Worm (Caenorhabditis elegans) whole organism, young adult: ENCODE measurements around the gene cest-2.1.
A peak's percentile ranks its signal among the peaks of the same experiment; 100 is the strongest.
"Not testable (repeated sequence)": the region's sequence is repeated elsewhere in the genome, so short reads cannot be mapped to it uniquely, and the experiment has no call there.

Source experiments
- B0019.2 ChIP-seq: fragments of 200-800 bp; sonication (Bioruptor generic); conservative IDR thresholded peaks from 2 replicates; pipeline ENCODE4 v1.3.6; 2022; ENCODE audit warnings: missing genetic modification reagents, missing genetic modification characterization, missing compliant biosample characterization
- C06A6.2 ChIP-seq: fragments of 200-800 bp; sonication (Bioruptor generic); conservative IDR thresholded peaks from 2 replicates; pipeline ENCODE4 v1.3.6; 2022; ENCODE audit warnings: missing genetic modification characterization, missing compliant biosample characterization
- F22D6.2 ChIP-seq: sonication (generic microtip); optimal IDR thresholded peaks from 2 replicates; lab custom pipeline; 2016; ENCODE audit warnings: mild to moderate bottlenecking, missing genetic modification characterization, missing compliant biosample characterization
- F33H1.4 ChIP-seq: fragments of 200-800 bp; sonication (Bioruptor generic); IDR thresholded peaks from 2 replicates; pipeline ENCODE4 v1.3.6; 2022; ENCODE audit warnings: missing genetic modification reagents, missing genetic modification characterization, missing compliant biosample characterization
- F49E8.2 ChIP-seq: sonication (generic microtip); optimal IDR thresholded peaks from 3 replicates; lab custom pipeline; 2017; ENCODE audit warnings: missing genetic modification characterization, mild to moderate bottlenecking, missing compliant biosample characterization, antibody characterized with exemption, moderate library complexity; ENCODE audit not compliant: insufficient read depth
- F52B5.7 ChIP-seq: sonication (generic microtip); optimal IDR thresholded peaks from 2 replicates; lab custom pipeline; 2016; ENCODE audit warnings: mild to moderate bottlenecking, missing genetic modification characterization, missing compliant biosample characterization
- T07F8.4 ChIP-seq: sonication (generic microtip); optimal IDR thresholded peaks from 2 replicates; lab custom pipeline; 2016; ENCODE audit warnings: mild to moderate bottlenecking, missing genetic modification characterization, moderate library complexity, missing compliant biosample characterization
- T26A5.8 ChIP-seq: sonication (generic microtip); optimal IDR thresholded peaks from 2 replicates; lab custom pipeline; 2016; ENCODE audit warnings: missing genetic modification characterization, missing compliant biosample characterization
- Y56A3A.18 ChIP-seq: fragments of 200-800 bp; sonication (Bioruptor generic); IDR thresholded peaks from 2 replicates; pipeline ENCODE4 v1.3.6; 2022; ENCODE audit warnings: missing genetic modification reagents, missing genetic modification characterization, missing compliant biosample characterization
- aptf-2 ChIP-seq: fragments of 200-800 bp; sonication (Bioruptor generic); conservative IDR thresholded peaks from 2 replicates; pipeline ENCODE4 v1.3.6; 2022; ENCODE audit warnings: missing genetic modification reagents, missing genetic modification characterization, missing compliant biosample characterization
- aptf-3 ChIP-seq: fragments of 200-800 bp; sonication (Bioruptor generic); IDR thresholded peaks from 2 replicates; pipeline ENCODE4 v1.3.6; 2022; ENCODE audit warnings: missing genetic modification characterization, missing compliant biosample characterization
- atf-7 ChIP-seq: sonication (generic microtip); optimal IDR thresholded peaks from 2 replicates; lab custom pipeline; 2017; ENCODE audit warnings: mild to moderate bottlenecking, missing genetic modification characterization, missing compliant biosample characterization
- attf-3 ChIP-seq: fragments of 200-800 bp; sonication (Bioruptor generic); conservative IDR thresholded peaks from 2 replicates; pipeline ENCODE4 v1.3.6; 2022; ENCODE audit warnings: missing genetic modification reagents, missing genetic modification characterization, missing compliant biosample characterization
- bed-1 ChIP-seq: fragments of 200-800 bp; sonication (Bioruptor generic); IDR thresholded peaks from 2 replicates; pipeline ENCODE4 v1.3.6; 2022; ENCODE audit warnings: missing genetic modification reagents, missing genetic modification characterization, missing compliant biosample characterization
- ceh-79 ChIP-seq: sonication (generic microtip); optimal IDR thresholded peaks from 2 replicates; lab custom pipeline; 2017; ENCODE audit warnings: mild to moderate bottlenecking, missing genetic modification characterization, missing compliant biosample characterization
- dox-1 ChIP-seq: fragments of 200-800 bp; sonication (Bioruptor generic); IDR thresholded peaks from 2 replicates; pipeline ENCODE4 v1.3.6; 2022; ENCODE audit warnings: missing genetic modification reagents, missing genetic modification characterization, missing compliant biosample characterization
- dpl-1 ChIP-seq: fragments of 150-350 bp; optimal IDR thresholded peaks from 2 replicates; lab custom pipeline; 2014; ENCODE audit warnings: missing biosample characterization, missing genetic modification reagents, missing genetic modification characterization
- egl-18 ChIP-seq: fragments of 200-800 bp; sonication (Bioruptor generic); IDR thresholded peaks from 2 replicates; pipeline ENCODE4 v1.3.6; 2022; ENCODE audit warnings: missing genetic modification reagents, missing genetic modification characterization, missing compliant biosample characterization
- egl-44 ChIP-seq: fragments of 200-800 bp; sonication (Bioruptor generic); IDR thresholded peaks from 2 replicates; pipeline ENCODE4 v1.3.6; 2022; ENCODE audit warnings: missing genetic modification reagents, missing genetic modification characterization, missing compliant biosample characterization
- egrh-3 ChIP-seq: fragments of 200-800 bp; sonication (Bioruptor generic); IDR thresholded peaks from 2 replicates; pipeline ENCODE4 v1.3.6; 2022; ENCODE audit warnings: missing genetic modification reagents, missing genetic modification characterization, missing compliant biosample characterization
- hlh-12 ChIP-seq: sonication (generic microtip); optimal IDR thresholded peaks from 2 replicates; lab custom pipeline; 2016; ENCODE audit warnings: missing genetic modification characterization, missing compliant biosample characterization
- hlh-26 ChIP-seq: fragments of 200-800 bp; sonication (Bioruptor generic); conservative IDR thresholded peaks from 2 replicates; pipeline ENCODE4 v1.3.6; 2022; ENCODE audit warnings: missing genetic modification reagents, missing genetic modification characterization, missing compliant biosample characterization
- hmg-1.2 ChIP-seq: fragments of 200-800 bp; sonication (Bioruptor generic); IDR thresholded peaks from 2 replicates; pipeline ENCODE4 v1.3.6; 2022; ENCODE audit warnings: missing genetic modification reagents, missing genetic modification characterization, missing compliant biosample characterization
- hmg-20 ChIP-seq: fragments of 200-800 bp; sonication (Bioruptor generic); IDR thresholded peaks from 2 replicates; pipeline ENCODE4 v1.3.6; 2022; ENCODE audit warnings: missing genetic modification reagents, missing genetic modification characterization, missing compliant biosample characterization
- let-607 ChIP-seq, 2 experiments: fragments of 200-800 bp in 1 of 2; sonication (Bioruptor generic) in 1 of 2; sonication (generic microtip) in 1 of 2; optimal IDR thresholded peaks; 2 replicates each; lab custom pipeline; 2016 to 2018; ENCODE audit warnings: mild to moderate bottlenecking in 2 of 2, missing compliant biosample characterization in 2 of 2, missing genetic modification characterization in 2 of 2, moderate library complexity in 2 of 2, missing genotype in 1 of 2
- lin-40 ChIP-seq: sonication (generic microtip); optimal IDR thresholded peaks from 2 replicates; lab custom pipeline; 2016; ENCODE audit warnings: missing genetic modification characterization, mild to moderate bottlenecking, missing compliant biosample characterization, missing genotype, missing genetic modification reagents
- lir-1 ChIP-seq: fragments of 200-800 bp; sonication (Bioruptor generic); conservative IDR thresholded peaks from 2 replicates; pipeline ENCODE4 v1.3.6; 2022; ENCODE audit warnings: missing genetic modification reagents, missing genetic modification characterization, missing compliant biosample characterization
- lsy-27 ChIP-seq: sonication (generic microtip); optimal IDR thresholded peaks from 2 replicates; lab custom pipeline; 2017; ENCODE audit warnings: missing genetic modification characterization, mild to moderate bottlenecking, missing compliant biosample characterization, antibody characterized with exemption, missing genotype, borderline replicate concordance; ENCODE audit not compliant: insufficient read depth
- mcd-1 ChIP-seq: fragments of 200-800 bp; sonication (Bioruptor generic); IDR thresholded peaks from 2 replicates; pipeline ENCODE4 v1.3.6; 2022; ENCODE audit warnings: missing genetic modification reagents, missing genetic modification characterization, missing compliant biosample characterization
- mxl-1 ChIP-seq: sonication (generic microtip); optimal IDR thresholded peaks from 2 replicates; lab custom pipeline; 2016; ENCODE audit warnings: missing genetic modification characterization, missing compliant biosample characterization
- nfya-2 ChIP-seq: fragments of 200-800 bp; sonication (Bioruptor generic); IDR thresholded peaks from 2 replicates; pipeline ENCODE4 v1.3.6; 2022; ENCODE audit warnings: missing genetic modification reagents, missing genetic modification characterization, missing compliant biosample characterization
- nhr-80 ChIP-seq: sonication (generic microtip); optimal IDR thresholded peaks from 2 replicates; lab custom pipeline; 2016; ENCODE audit warnings: missing genetic modification characterization, missing compliant biosample characterization
- pbrm-1 ChIP-seq: fragments of 200-800 bp; sonication (Bioruptor generic); IDR thresholded peaks from 2 replicates; pipeline ENCODE4 v1.3.6; 2022; ENCODE audit warnings: missing genetic modification reagents, missing genetic modification characterization, missing compliant biosample characterization
- rec-8 ChIP-seq, 2 experiments: sonication (generic microtip); optimal IDR thresholded peaks; 2 replicates each; lab custom pipeline; 2016; ENCODE audit warnings: mild to moderate bottlenecking in 2 of 2, missing genetic modification characterization in 2 of 2, missing genetic modification reagents in 2 of 2, missing genotype in 2 of 2, missing biosample characterization in 1 of 2, missing compliant biosample characterization in 1 of 2, moderate library complexity in 1 of 2
- sdz-38 ChIP-seq: sonication (generic microtip); optimal IDR thresholded peaks from 2 replicates; lab custom pipeline; 2016; ENCODE audit warnings: missing genotype, missing genetic modification characterization, missing compliant biosample characterization
- snpc-1.3 ChIP-seq: sonication (generic microtip); optimal IDR thresholded peaks from 2 replicates; lab custom pipeline; 2017; ENCODE audit warnings: missing genetic modification characterization, mild to moderate bottlenecking, missing compliant biosample characterization, antibody characterized with exemption, moderate library complexity, missing genotype, missing genetic modification reagents; ENCODE audit not compliant: insufficient read depth
- ztf-18 ChIP-seq: sonication (generic microtip); optimal IDR thresholded peaks from 2 replicates; lab custom pipeline; 2016; ENCODE audit warnings: missing genotype, mild to moderate bottlenecking, missing genetic modification characterization, missing compliant biosample characterization
- ztf-3 ChIP-seq: fragments of 200-800 bp; sonication (Bioruptor generic); optimal IDR thresholded peaks from 2 replicates; lab custom pipeline; 2018; ENCODE audit warnings: mild to moderate bottlenecking, missing genetic modification characterization, missing compliant biosample characterization

The cest-2.1 gene

ce11 chrV:14171284-14171683 lies at the start of gene cest-2.1:
Gene cest-2.1, minus strand, starts transcription at chrV:14171481.
- peak; percentile 13 for TF ChIP-seq nhr-80
- no peak for TF ChIP-seq F52B5.7 (tag; lab: Kevin White, UChicago)
- no peak for TF ChIP-seq ztf-3 (GFP tag; lab: Kevin White, UChicago)
- TF ChIP-seq, all 124 proteins: peak for 1

- no peak for TF ChIP-seq hmg-20 (GFP tag; lab: Robert Waterston, UW)
- TF ChIP-seq dox-1, result no peak
- TF ChIP-seq lin-40, result no peak
- no peak for TF ChIP-seq F22D6.2 (tag; lab: Kevin White, UChicago)
Measured at ce11 chrV:14215106-14215505, 43.8 kb upstream of the cest-2.1 start, which contains the start of gene T16A9.5. Gene T16A9.5, minus strand, starts transcription at chrV:14215206.

- TF ChIP-seq egl-44 (GFP tag; lab: Robert Waterston, UW), result 0 out of 2 replicates have a peak, but pooled peaks have one; percentile 43
- no peak for TF ChIP-seq aptf-2 (GFP tag; lab: Robert Waterston, UW)
- TF ChIP-seq nhr-80, result peak; percentile 50
Measured at ce11 chrV:14212813-14213212, 41.5 kb upstream of the cest-2.1 start.

DNA sequence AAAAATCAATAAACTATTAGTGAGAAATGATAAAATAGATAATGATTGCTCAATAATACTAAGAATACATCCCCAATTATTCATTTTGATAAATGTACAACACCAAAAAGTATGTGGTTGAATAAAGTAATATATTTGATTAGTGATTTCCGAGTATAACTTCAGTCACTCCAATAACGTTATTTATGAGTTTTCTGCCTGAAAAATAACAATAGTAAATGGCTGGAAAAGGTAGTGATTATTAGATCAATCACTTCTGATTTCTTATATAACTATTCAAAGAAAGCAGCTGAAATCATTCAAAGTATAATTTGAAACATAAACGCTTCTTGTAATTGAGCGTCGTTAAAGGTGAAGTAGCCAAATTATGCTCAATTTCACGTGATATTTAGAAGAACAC lies 39.5 kb upstream of the cest-2.1 start, which contains the start of gene str-230:
TSS of gene str-230 (minus strand) at position 101 of the 400 bp plus-strand sequence.
- TF ChIP-seq lin-40, result no peak
- no peak for TF ChIP-seq aptf-3 (GFP tag; lab: Robert Waterston, UW)
- TF ChIP-seq dpl-1 (GFP tag; lab: Kevin White, UChicago), result no peak
- TF ChIP-seq egl-18 (GFP tag; lab: Robert Waterston, UW), result no peak
- TF ChIP-seq F52B5.7 (tag; lab: Kevin White, UChicago), result no peak
- TF ChIP-seq ceh-79 (tag; lab: Kevin White, UChicago), result no peak
- no peak for TF ChIP-seq lsy-27
- TF ChIP-seq attf-3, result no peak
- no peak for TF ChIP-seq hlh-12 (tag; lab: Kevin White, UChicago)
- no peak for TF ChIP-seq bed-1 (GFP tag; lab: Robert Waterston, UW)
- no peak for TF ChIP-seq sdz-38 (tag; lab: Kevin White, UChicago)
- no peak for TF ChIP-seq lir-1 (GFP tag; lab: Robert Waterston, UW)
- no peak for TF ChIP-seq snpc-1.3 (tag; lab: Kevin White, UChicago)

- not testable (repeated sequence) for TF ChIP-seq B0019.2, C06A6.2, hlh-26 (GFP tag; lab: Robert Waterston, UW)
Measured at ce11 chrV:14205214-14205613, 33.9 kb upstream of the cest-2.1 start, which contains the start of gene T16A9.3. Gene T16A9.3, plus strand, starts transcription at chrV:14205514.

DNA sequence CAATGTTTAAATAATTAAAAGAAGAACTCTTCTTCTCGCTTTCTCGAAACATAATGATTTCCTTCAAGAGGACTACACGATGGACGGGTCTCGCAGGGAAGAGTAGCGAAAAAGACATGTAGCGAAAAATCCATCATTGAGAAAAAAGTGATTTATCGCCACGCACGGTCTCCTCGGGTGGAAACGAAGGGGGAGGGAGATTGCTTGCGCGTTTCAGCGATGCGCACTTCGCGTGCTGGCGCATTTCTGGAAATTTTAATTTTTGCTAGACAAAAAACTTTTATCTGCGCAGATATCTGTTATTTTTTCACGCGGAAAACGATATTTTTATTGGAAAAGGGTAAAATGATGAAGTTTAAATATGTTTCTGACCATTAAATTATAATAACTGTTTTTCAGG lies 32.5 kb upstream of the cest-2.1 start:
- TF ChIP-seq ztf-18 (peak; percentile 7), dox-1 (peak; percentile 67), F33H1.4 (GFP tag; lab: Robert Waterston, UW) (0 out of 2 replicates have a peak, but pooled peaks have one; percentile 12), hmg-1.2 (GFP tag; lab: Robert Waterston, UW) (0 out of 2 replicates have a peak, but pooled peaks have one; percentile 7), mcd-1 (GFP tag; lab: Robert Waterston, UW) (peak; percentile 73), egrh-3 (peak; percentile 71)

DNA sequence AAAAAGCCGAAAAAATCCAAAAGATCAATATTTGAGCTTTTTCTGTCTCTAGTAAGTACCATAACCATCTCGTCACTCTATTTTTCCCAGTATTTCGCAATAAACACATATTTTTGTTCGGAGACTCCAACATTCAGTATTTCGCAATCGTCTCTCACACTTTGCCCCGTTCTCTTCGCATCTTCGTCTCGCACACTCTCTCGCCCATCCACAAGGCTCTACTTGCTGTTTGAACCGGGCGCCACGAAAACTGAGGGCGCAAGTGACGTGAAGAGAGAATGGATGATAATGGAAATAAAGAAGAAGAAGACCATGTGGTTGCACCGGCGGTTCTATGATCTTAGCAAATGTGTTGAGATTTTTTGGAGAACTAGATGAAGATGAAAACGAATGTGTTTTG lies 28.8 kb upstream of the cest-2.1 start:
- TF ChIP-seq F49E8.2 (no peak), nfya-2 (GFP tag; lab: Robert Waterston, UW) (no peak), Y56A3A.18 (no peak), T26A5.8 (tag; lab: Kevin White, UChicago) (no peak), let-607 (tag; optimal IDR thresholded peaks at IDR 0.05; lab: Kevin White, UChicago) (peak; percentile 77 to 80), mxl-1 (no peak), pbrm-1 (GFP tag; lab: Robert Waterston, UW) (peak; percentile 82), hmg-20 (GFP tag; lab: Robert Waterston, UW) (no peak), atf-7 (peak; percentile 93), T07F8.4 (tag; lab: Kevin White, UChicago) (peak; percentile 16), F52B5.7 (tag; lab: Kevin White, UChicago) (no peak), rec-8 (tag; optimal IDR thresholded peaks at IDR 0.05; lab: Kevin White, UChicago) (no peak)
